Worm (Caenorhabditis elegans) whole organism, early embryonic: ENCODE measurements around the gene wdfy-2.

ENCODE experiments used
- B0310.2 ChIP-seq: sonication (generic microtip); optimal IDR thresholded peaks from 2 replicates; lab custom pipeline; 2016; ENCODE audit warnings: mild to moderate bottlenecking, missing genetic modification characterization, missing compliant biosample characterization
- F13C5.2 ChIP-seq: sonication (generic microtip); optimal IDR thresholded peaks from 2 replicates; lab custom pipeline; 2017; ENCODE audit warnings: mild to moderate bottlenecking, missing genetic modification characterization, inconsistent platforms, missing compliant biosample characterization
- aly-1 ChIP-seq: sonication (generic microtip); optimal IDR thresholded peaks from 2 replicates; lab custom pipeline; 2016; ENCODE audit warnings: missing genetic modification characterization, missing compliant biosample characterization
- ama-1 ChIP-seq: fragments of 150-350 bp; optimal IDR thresholded peaks from 2 replicates; lab custom pipeline; 2014
- ceh-13 ChIP-seq: fragments of 200-800 bp; sonication (Bioruptor generic); optimal IDR thresholded peaks from 2 replicates; lab custom pipeline; 2018; ENCODE audit warnings: mild to moderate bottlenecking, missing genetic modification characterization, missing compliant biosample characterization
- ceh-36 ChIP-seq: sonication (generic microtip); optimal IDR thresholded peaks from 2 replicates; lab custom pipeline; 2016; ENCODE audit warnings: missing genetic modification characterization, inconsistent platforms, missing compliant biosample characterization
- ets-7 ChIP-seq: sonication (generic microtip); optimal IDR thresholded peaks from 2 replicates; lab custom pipeline; 2016; ENCODE audit warnings: missing genotype, missing genetic modification characterization, missing compliant biosample characterization
- flt-1 ChIP-seq: fragments of 200-800 bp; sonication (Bioruptor generic); IDR thresholded peaks from 2 replicates; pipeline ENCODE4 v1.3.6; 2022; ENCODE audit warnings: missing genetic modification characterization, missing compliant biosample characterization
- hmbx-1 ChIP-seq: sonication (generic microtip); optimal IDR thresholded peaks from 2 replicates; lab custom pipeline; 2016; ENCODE audit warnings: mild to moderate bottlenecking, missing genetic modification characterization, missing compliant biosample characterization
- hmg-4 ChIP-seq: fragments of 200-800 bp; sonication (Bioruptor generic); optimal IDR thresholded peaks from 2 replicates; lab custom pipeline; 2018; ENCODE audit warnings: mild to moderate bottlenecking, missing genetic modification characterization, missing compliant biosample characterization
- hnd-1 ChIP-seq: sonication (generic microtip); optimal IDR thresholded peaks from 2 replicates; lab custom pipeline; 2016; ENCODE audit warnings: missing genetic modification characterization, missing compliant biosample characterization
- pes-1 ChIP-seq: fragments of 200-800 bp; sonication (Bioruptor generic); IDR thresholded peaks from 2 replicates; pipeline ENCODE4 v1.3.6; 2022; ENCODE audit warnings: missing genetic modification reagents, missing genetic modification characterization, missing compliant biosample characterization
- scrt-1 ChIP-seq: fragments of 200-800 bp; sonication (Bioruptor generic); IDR thresholded peaks from 2 replicates; pipeline ENCODE4 v1.3.6; 2022; ENCODE audit warnings: missing genetic modification characterization, missing compliant biosample characterization
- sea-1 ChIP-seq: fragments of 200-800 bp; sonication (Bioruptor generic); conservative IDR thresholded peaks from 2 replicates; pipeline ENCODE4 v1.3.6; 2022; ENCODE audit warnings: missing genetic modification characterization, missing compliant biosample characterization
- tbx-11 ChIP-seq: fragments of 200-800 bp; sonication (Bioruptor generic); IDR thresholded peaks from 2 replicates; pipeline ENCODE4 v1.3.6; 2022; ENCODE audit warnings: missing genetic modification characterization, missing compliant biosample characterization
- tbx-37 ChIP-seq: fragments of 200-800 bp; sonication (Bioruptor generic); conservative IDR thresholded peaks from 2 replicates; pipeline ENCODE4 v1.3.6; 2022; ENCODE audit warnings: missing genetic modification reagents, missing genetic modification characterization, missing compliant biosample characterization
- tra-4 ChIP-seq: sonication (generic microtip); optimal IDR thresholded peaks from 2 replicates; lab custom pipeline; 2017; ENCODE audit warnings: missing genetic modification characterization, missing compliant biosample characterization

Gene wdfy-2

DNA sequence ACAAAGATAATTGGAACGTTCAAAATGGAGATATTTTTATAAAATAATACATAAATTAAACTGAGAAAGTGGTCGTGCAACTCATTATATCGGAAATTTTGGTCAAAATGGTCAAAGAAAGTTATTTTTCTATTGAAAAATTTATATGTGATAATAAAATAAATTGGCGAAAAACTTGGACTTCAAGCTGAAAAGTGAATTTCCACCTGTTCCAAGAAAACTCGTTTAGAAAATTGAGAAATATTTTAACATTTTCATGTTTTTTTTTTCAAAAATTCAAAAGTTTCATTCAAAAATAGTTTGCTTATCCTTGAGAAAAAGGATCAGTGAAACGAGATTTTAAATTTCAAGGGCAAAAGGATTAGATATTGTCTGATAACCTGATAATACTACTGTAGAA is 40.6 kb upstream of the wdfy-2 start:
- TF ChIP-seq ama-1 (lab: Kevin White, UChicago) (no peak), B0310.2 (no peak), F13C5.2 (tag; lab: Kevin White, UChicago) (no peak), tbx-37 (GFP tag; lab: Robert Waterston, UW) (no peak), hnd-1 (no peak), ceh-36 (tag; lab: Kevin White, UChicago) (no peak), flt-1 (GFP tag; lab: Robert Waterston, UW) (no peak), scrt-1 (GFP tag; lab: Robert Waterston, UW) (no peak), sea-1 (no peak), pes-1 (GFP tag; lab: Robert Waterston, UW) (no peak), ets-7 (tag; lab: Kevin White, UChicago) (no peak), tra-4 (tag; lab: Kevin White, UChicago) (no peak), hmbx-1 (tag; lab: Kevin White, UChicago) (no peak)

ce11 chrII:9280048-9280772 is 39.5 kb upstream of the wdfy-2 start, which contains the start of gene gldi-3:
Gene gldi-3 (minus strand): TSS chrII:9280098.
- TF ChIP-seq B0310.2 (no peak), aly-1 (tag; lab: Kevin White, UChicago) (no peak), scrt-1 (GFP tag; lab: Robert Waterston, UW) (no peak), flt-1 (GFP tag; lab: Robert Waterston, UW) (no peak), ceh-13 (GFP tag; lab: Kevin White, UChicago) (no peak), tbx-37 (GFP tag; lab: Robert Waterston, UW) (no peak), ceh-36 (tag; lab: Kevin White, UChicago) (no peak), sea-1 (no peak), pes-1 (GFP tag; lab: Robert Waterston, UW) (no peak), hnd-1 (no peak), ets-7 (tag; lab: Kevin White, UChicago) (no peak), hmg-4 (no peak), ama-1 (lab: Kevin White, UChicago) (no peak), tra-4 (tag; lab: Kevin White, UChicago) (no peak), hmbx-1 (tag; lab: Kevin White, UChicago) (no peak), tbx-11 (GFP tag; lab: Robert Waterston, UW) (no peak), F13C5.2 (tag; lab: Kevin White, UChicago) (no peak)

DNA sequence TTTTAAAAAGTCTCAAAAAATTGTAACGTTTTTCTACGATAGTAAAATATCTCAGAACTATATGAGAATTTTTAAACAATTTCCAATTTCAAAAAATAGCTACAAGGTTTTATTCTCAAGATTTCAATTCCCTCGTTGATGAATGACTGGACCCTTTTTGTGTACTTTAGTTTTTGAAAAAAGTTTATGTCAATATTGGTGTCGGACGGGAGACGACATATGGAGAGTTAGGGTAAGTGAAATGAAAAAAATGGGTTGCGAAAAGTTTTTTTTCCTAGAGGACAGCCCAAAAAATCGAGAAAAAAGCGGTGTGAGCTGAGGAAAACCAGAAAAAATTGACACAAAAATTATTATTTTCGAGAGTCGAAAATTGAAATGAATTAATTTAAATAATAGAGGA is 38.8 kb upstream of the wdfy-2 start:
- TF ChIP-seq B0310.2, result no peak
- TF ChIP-seq scrt-1 (GFP tag; lab: Robert Waterston, UW), result no peak
- TF ChIP-seq aly-1 (tag; lab: Kevin White, UChicago), result no peak
- TF ChIP-seq hmbx-1 (tag; lab: Kevin White, UChicago), result no peak
- TF ChIP-seq ama-1 (lab: Kevin White, UChicago), result no peak
- TF ChIP-seq flt-1 (GFP tag; lab: Robert Waterston, UW), result no peak
- no peak for TF ChIP-seq tbx-11 (GFP tag; lab: Robert Waterston, UW)
- TF ChIP-seq tra-4 (tag; lab: Kevin White, UChicago), result no peak
- TF ChIP-seq tbx-37 (GFP tag; lab: Robert Waterston, UW), result no peak
- TF ChIP-seq ets-7 (tag; lab: Kevin White, UChicago), result no peak
- no peak for TF ChIP-seq sea-1
- TF ChIP-seq F13C5.2 (tag; lab: Kevin White, UChicago), result no peak
- no peak for TF ChIP-seq hmg-4
- TF ChIP-seq pes-1 (GFP tag; lab: Robert Waterston, UW), result no peak

DNA sequence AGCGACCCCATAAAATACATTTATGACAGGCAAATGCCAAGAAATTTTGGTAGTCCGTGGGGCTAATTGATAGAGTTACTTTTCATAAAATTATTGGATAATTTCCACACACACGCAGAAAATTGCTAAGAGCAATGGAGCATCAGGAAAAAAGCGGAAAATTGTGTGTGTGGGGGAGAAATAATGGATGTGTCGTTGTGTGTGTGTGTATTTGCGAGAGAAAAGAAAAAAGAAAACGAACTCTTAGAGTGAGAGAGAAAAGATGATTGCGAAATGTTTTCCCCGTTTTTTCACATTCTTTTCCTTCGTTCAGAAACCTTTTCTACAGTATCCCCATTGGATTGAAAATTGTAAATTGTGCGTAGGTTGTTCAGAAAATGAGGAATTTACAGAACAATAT is 38.1 kb upstream of the wdfy-2 start:
- TF ChIP-seq ceh-13 (GFP tag; lab: Kevin White, UChicago) (no peak), ets-7 (tag; lab: Kevin White, UChicago) (no peak), ama-1 (lab: Kevin White, UChicago) (no peak), hmg-4 (no peak), tbx-37 (GFP tag; lab: Robert Waterston, UW) (no peak), B0310.2 (no peak), pes-1 (GFP tag; lab: Robert Waterston, UW) (no peak), flt-1 (GFP tag; lab: Robert Waterston, UW) (no peak), tbx-11 (GFP tag; lab: Robert Waterston, UW) (no peak), aly-1 (tag; lab: Kevin White, UChicago) (no peak), tra-4 (tag; lab: Kevin White, UChicago) (no peak), hnd-1 (no peak), hmbx-1 (tag; lab: Kevin White, UChicago) (no peak), F13C5.2 (tag; lab: Kevin White, UChicago) (no peak), ceh-36 (tag; lab: Kevin White, UChicago) (no peak)

DNA sequence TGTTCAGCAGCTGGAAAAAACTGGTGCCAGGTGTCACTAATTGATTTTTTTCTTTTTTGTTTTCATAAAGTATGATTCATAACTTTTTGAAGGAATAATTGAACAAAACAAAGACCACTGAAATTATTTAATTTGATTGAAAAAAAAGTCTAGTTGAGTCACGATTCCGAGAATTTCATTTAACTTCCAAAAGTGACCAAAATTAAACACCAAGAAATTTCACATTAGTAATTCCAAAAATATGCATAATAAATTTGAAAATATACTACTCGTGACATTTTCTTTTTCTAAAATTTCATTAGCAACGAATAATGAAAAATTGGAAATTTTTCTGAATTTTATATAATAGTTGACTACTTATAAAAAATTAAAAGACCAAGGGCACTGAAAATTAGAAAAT is 37.6 kb upstream of the wdfy-2 start:
- TF ChIP-seq flt-1 (GFP tag; lab: Robert Waterston, UW) (no peak), tbx-37 (GFP tag; lab: Robert Waterston, UW) (no peak), ceh-13 (GFP tag; lab: Kevin White, UChicago) (no peak), hnd-1 (no peak), ceh-36 (tag; lab: Kevin White, UChicago) (no peak), tra-4 (tag; lab: Kevin White, UChicago) (no peak), tbx-11 (GFP tag; lab: Robert Waterston, UW) (no peak), aly-1 (tag; lab: Kevin White, UChicago) (no peak), hmg-4 (no peak), ets-7 (tag; lab: Kevin White, UChicago) (no peak), B0310.2 (no peak), sea-1 (no peak), pes-1 (GFP tag; lab: Robert Waterston, UW) (no peak), hmbx-1 (tag; lab: Kevin White, UChicago) (no peak)

DNA sequence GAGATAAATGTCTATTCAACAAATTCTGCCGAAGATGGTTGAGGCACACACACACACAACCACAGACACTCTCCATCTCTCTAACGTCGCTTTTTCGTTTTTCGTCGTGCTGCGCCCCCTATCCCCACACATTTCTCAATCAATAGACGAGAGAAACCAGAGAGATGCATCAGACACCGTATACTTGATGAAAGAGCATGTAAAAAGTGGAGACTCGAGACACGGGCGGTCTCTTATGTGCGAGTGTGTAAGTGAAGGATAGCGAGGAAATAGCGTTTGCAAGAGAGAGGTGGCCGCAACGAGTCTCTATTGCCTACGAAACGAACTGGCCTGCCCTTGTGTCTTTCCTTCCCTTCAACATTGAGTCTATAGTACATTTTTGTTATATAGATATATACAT is 36.9 kb upstream of the wdfy-2 start:
- TF ChIP-seq tra-4 (tag; lab: Kevin White, UChicago) (no peak), ama-1 (lab: Kevin White, UChicago) (no peak), pes-1 (GFP tag; lab: Robert Waterston, UW) (no peak), ets-7 (tag; lab: Kevin White, UChicago) (no peak), hmg-4 (peak; percentile 90), F13C5.2 (tag; lab: Kevin White, UChicago) (peak; percentile 72), aly-1 (tag; lab: Kevin White, UChicago) (no peak), sea-1 (0 out of 2 replicates have a peak, but pooled peaks have one; percentile 38)
